Worm (Caenorhabditis elegans): Measurements from ENCODE around the gene Y51H7BR.8.
A peak's percentile ranks its signal among the peaks of the same experiment; 100 is the strongest.
"Not testable (repeated sequence)": the region's sequence is repeated elsewhere in the genome, so short reads cannot be mapped to it uniquely, and the experiment has no call there.

Y51H7BR.8 gene

DNA sequence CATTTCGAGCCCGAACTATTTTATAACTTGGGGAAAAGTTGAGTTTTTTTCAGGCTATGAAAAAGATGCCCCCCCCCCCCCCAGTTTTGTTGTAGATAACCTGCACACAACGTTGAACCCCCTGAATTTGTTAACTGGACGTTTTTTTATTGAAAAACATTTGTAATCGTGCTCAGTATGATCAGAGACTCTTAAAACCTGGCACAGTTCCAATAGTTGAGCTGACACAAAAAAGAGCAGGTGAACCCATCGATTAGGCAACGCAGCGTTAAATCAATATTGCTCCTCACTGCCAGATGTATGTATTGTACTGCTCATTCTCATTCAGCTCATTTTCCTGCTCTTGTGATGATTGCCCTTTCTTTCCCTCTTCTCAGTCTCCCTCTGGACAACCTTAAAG, 26.6 kb downstream of the Y51H7BR.8 start, which contains the start of gene K05F6.12:
Gene K05F6.12, plus strand, starts transcription at position 301 of the 400 bp plus-strand sequence.
- TF ChIP-seq lin-29 (GFP tag; IDR thresholded peaks at IDR 0.05) (no peak), unc-62 (GFP tag; optimal IDR thresholded peaks at IDR 0.05 in 1 of 2) (peak in 1 of 2 experiments; percentile 33), unc-62 (tag; optimal IDR thresholded peaks at IDR 0.05) (no peak)

DNA sequence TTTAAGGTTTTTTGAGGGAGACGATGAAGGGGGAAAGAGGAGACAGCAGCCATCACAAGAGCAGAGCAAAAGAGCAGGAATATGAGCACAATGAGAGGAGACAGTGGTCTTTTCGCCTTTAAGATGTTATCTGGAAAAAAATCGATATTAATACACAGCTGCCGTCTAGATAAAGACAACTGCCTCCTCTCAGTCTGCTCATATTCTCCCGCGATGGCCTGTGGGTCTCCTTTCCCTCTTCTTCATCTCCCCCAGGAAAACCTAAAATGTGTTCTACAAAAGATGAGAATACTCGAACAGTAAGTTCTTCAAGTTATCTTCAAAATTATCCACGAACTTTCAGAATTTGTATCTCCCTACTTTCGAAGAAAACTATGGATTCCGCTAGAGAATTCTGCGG, 31.5 kb downstream of the Y51H7BR.8 start, which contains the start of the genes fbxb-52 and fbxb-51:
Gene fbxb-52, minus strand, starts transcription at position 101 of the 400 bp plus-strand sequence.
Gene fbxb-51, plus strand, starts transcription at position 212 of the 400 bp plus-strand sequence.
- TF ChIP-seq hif-1 (tag; optimal IDR thresholded peaks at IDR 0.05) (no peak), R02D3.7 (tag; optimal IDR thresholded peaks at IDR 0.05) (no peak), aha-1 (tag) (peak; percentile 19), zfp-2 (tag; optimal IDR thresholded peaks at IDR 0.05) (no peak), dve-1 (tag; optimal IDR thresholded peaks at IDR 0.05; ENCODE audit: insufficient read depth) (no peak), jun-1 (tag; optimal IDR thresholded peaks at IDR 0.05) (no peak), mdl-1 (tag; optimal IDR thresholded peaks at IDR 0.05) (no peak), ces-1 (GFP tag; optimal IDR thresholded peaks at IDR 0.05) (no peak)

DNA sequence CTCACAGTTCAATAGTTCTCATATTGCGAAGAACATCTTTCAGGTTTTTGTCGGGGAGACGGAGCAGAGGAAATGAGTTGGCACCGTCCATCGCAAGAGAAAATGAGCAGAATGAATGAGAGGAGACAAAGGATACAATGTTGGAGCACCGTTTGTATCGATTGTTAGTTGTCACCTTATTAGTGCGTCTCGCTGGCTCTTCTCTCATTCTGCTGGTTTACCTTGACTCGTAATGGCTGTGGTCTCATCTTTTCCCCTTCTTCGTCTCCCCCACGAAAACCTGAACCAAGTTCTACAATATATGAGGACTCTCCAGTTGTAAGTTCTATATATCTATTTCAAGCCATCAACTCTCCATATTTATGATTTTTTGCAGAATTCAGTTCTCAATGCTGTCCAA, 37.2 kb downstream of the Y51H7BR.8 start, which contains the start of the genes fbxb-54 and fbxb-50:
Gene fbxb-54, minus strand, starts transcription at position 101 of the 400 bp plus-strand sequence.
Gene fbxb-50, plus strand, starts transcription at position 227 of the 400 bp plus-strand sequence.
- TF ChIP-seq rbr-2 (tag; optimal IDR thresholded peaks at IDR 0.05); mes-2 (tag; optimal IDR thresholded peaks at IDR 0.05; ENCODE audit: poor library complexity, severe bottlenecking); nhr-10 (tag; optimal IDR thresholded peaks at IDR 0.05): not testable (repeated sequence)

DNA sequence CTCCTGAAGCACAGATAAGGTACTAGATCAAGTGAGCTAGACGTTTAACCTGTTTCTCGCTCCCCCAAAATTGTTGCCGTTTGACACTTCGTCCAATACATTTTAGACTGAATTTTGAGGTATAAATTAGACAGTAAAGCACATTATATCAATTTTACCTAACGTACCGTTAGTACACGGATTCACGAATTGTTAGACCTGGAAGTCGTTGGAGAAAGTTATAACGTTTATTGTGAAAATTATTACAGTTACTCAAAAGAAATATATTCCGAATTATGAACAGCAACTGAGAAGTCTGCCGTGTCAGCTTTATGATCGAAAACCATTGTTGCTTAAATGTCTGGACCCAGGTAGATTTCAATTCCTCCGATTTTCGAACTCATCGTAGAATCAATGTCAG, 41.8 kb downstream of the Y51H7BR.8 start:
- peak in 1 of 2 experiments; percentile 41 for TF ChIP-seq unc-62 (GFP tag; optimal IDR thresholded peaks at IDR 0.05 in 1 of 2)
- no peak for TF ChIP-seq unc-62 (tag; optimal IDR thresholded peaks at IDR 0.05)
- no peak for TF ChIP-seq zip-2 (tag; optimal IDR thresholded peaks at IDR 0.05)

DNA sequence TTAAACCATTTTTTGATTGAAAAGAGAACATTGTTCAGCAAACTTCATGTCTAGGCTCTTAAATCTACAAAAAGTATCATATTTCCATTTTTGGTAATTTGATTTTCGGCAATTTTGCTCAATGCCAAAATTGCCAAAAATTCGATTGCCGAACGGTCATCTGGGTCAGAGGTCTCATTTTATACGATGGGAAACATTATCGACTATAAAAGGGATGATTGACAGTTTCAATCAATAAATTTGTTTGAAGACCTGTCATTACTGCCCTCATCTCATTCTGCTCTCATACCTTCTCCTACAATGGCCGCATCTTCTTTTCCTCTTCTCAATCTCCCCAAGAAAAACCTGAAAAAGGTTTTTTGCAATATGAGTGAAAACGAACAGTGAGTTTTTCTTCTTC, 42.8 kb downstream of the Y51H7BR.8 start, which contains the start of gene K05F6.14:
Gene K05F6.14, plus strand, starts transcription at position 301 of the 400 bp plus-strand sequence.
- TF ChIP-seq nhr-77 (tag; optimal IDR thresholded peaks at IDR 0.05) (no peak), nhr-25 (tag; optimal IDR thresholded peaks at IDR 0.05; ENCODE audit: borderline replicate concordance, insufficient read depth) (no peak), Y48G9A.11 (GFP tag; IDR thresholded peaks at IDR 0.05) (no peak)

DNA sequence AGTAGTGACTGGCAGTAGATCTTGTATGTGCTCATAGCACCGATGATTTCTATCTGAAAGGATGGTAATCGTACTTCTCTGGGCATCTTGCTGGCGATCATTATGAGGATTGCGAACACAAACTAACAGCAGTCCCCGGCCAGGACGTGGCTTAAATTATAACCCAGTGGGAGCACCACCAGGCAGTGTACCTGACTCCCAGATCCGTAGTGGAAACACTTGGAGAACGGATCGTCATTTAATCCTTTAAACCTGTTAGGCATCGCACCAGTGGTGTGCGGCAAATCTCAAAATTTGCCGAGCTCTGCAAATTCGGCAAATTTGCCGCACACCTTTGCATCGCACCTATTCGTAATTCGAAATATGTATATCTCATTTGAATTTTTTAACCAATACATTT, 48.6 kb downstream of the Y51H7BR.8 start, which contains the start of gene K05F6.8:
Gene K05F6.8, minus strand, starts transcription at position 101 of the 400 bp plus-strand sequence.
- no peak for TF ChIP-seq aha-1 (tag)
- TF ChIP-seq ZK546.5 (tag; optimal IDR thresholded peaks at IDR 0.05) = no peak
- TF ChIP-seq F44E2.7 (GFP tag; IDR thresholded peaks at IDR 0.05) = no peak
- no peak for TF ChIP-seq mdt-29 (GFP tag; IDR thresholded peaks at IDR 0.05)
- TF ChIP-seq hlh-30 (tag; optimal IDR thresholded peaks at IDR 0.05; ENCODE audit: insufficient read depth) = no peak
- TF ChIP-seq nhr-28 (tag; optimal IDR thresholded peaks at IDR 0.05) = no peak
- no peak for TF ChIP-seq ces-1 (GFP tag; optimal IDR thresholded peaks at IDR 0.05)
- TF ChIP-seq zfp-3 (GFP tag; conservative IDR thresholded peaks at IDR 0.05) = no peak
- TF ChIP-seq ztf-11 (tag; optimal IDR thresholded peaks at IDR 0.05) = no peak
- TF ChIP-seq Y105C5A.15 (GFP tag; IDR thresholded peaks at IDR 0.05) = no peak
- TF ChIP-seq unc-62 (GFP tag; optimal IDR thresholded peaks at IDR 0.05 in 1 of 2) = no peak
- TF ChIP-seq unc-62 (tag; optimal IDR thresholded peaks at IDR 0.05) = no peak

DNA sequence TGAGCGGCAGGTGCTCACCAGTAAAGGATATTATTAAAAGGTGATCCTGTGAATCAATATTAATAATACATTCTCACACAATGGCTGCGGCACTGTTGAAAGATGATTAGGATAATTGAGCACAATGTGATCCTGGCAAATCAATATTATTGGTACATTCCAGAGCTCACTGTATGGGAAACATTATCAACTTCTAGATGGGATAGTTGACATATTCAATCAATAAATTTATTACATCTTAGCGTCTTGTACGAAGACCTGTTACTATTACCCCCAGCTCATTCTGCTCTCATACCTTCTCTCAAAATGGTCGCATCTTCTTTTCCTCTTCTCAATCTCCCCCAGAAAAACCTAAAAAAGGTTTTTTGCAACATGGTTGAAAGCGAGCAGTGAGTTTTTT, 49.2 kb downstream of the Y51H7BR.8 start, which contains the start of gene fbxb-49:
Gene fbxb-49, plus strand, starts transcription at position 301 of the 400 bp plus-strand sequence.
- no peak for TF ChIP-seq lin-15B (tag; optimal IDR thresholded peaks at IDR 0.05)
- TF ChIP-seq attf-4 (tag; optimal IDR thresholded peaks at IDR 0.05) = no peak
- TF ChIP-seq nhr-6 (tag; optimal IDR thresholded peaks at IDR 0.05) = no peak
- TF ChIP-seq aha-1 (tag) = peak; percentile 71
- TF ChIP-seq lim-7 (GFP tag; IDR thresholded peaks at IDR 0.05) = no peak
- TF ChIP-seq spr-1 (tag; optimal IDR thresholded peaks at IDR 0.05) = no peak

Data from whole organism, L4 larva.